In the genomic region with DNA sequence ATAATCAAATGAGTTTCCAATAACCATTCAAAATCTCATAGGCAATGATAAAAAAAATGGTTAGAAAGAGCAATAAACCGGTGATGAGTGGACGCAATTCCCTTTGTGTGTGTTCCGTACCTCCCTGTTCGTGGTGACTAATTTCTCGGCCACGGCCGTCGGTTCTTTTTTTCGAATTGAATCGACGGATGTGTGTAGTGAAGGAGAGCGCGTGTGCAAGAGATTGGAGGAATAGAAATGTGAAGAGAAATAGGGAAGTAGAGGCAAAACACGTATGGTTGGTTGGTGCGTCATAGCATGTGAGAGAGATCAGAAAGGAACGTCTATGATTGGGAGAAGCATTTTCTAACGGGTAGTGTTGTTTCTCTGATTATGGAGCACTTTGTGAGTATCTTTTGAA, we compare ENCODE assay signal across 5 worm cellular contexts.
TF ChIP-seq lines count a peak whose summit lies in the region.

No protein-coding gene starts in this region.

TF ChIP-seq in whole organism, L1 larva, 84 proteins besides CTCF, POLR2A, EP300 and RAD21 (continues in another document):
- no peak for TF ChIP-seq mep-1 (tag; optimal IDR thresholded peaks at IDR 0.05; lab: Kevin White, UChicago)
- no peak for TF ChIP-seq C34B4.2 (tag; optimal IDR thresholded peaks at IDR 0.05; lab: Kevin White, UChicago)
- TF ChIP-seq mdl-1 (tag; optimal IDR thresholded peaks at IDR 0.05; lab: Kevin White, UChicago) = peak in 1 of 2 experiments; percentile 66
- TF ChIP-seq swsn-7 (tag; optimal IDR thresholded peaks at IDR 0.05; lab: Kevin White, UChicago) = peak; percentile 9
- TF ChIP-seq snu-23 (GFP tag; optimal IDR thresholded peaks at IDR 0.05; lab: Kevin White, UChicago) = peak; percentile 50
- TF ChIP-seq nhr-20 (tag; optimal IDR thresholded peaks at IDR 0.05; lab: Kevin White, UChicago) = peak; percentile 21
- no peak for TF ChIP-seq egl-13 (tag; optimal IDR thresholded peaks at IDR 0.05; lab: Kevin White, UChicago)
- TF ChIP-seq dpl-1 (GFP tag; optimal IDR thresholded peaks at IDR 0.05; lab: Kevin White, UChicago) = peak in 2 of 3 experiments; percentile 34 to 60
- TF ChIP-seq egl-27 (tag; optimal IDR thresholded peaks at IDR 0.05; lab: Kevin White, UChicago) = no peak
- TF ChIP-seq lsy-2 (tag; optimal IDR thresholded peaks at IDR 0.05; lab: Kevin White, UChicago) = peak; percentile 17 to 63
- TF ChIP-seq nhr-85 (tag; lab: Kevin White, UChicago) = peak; percentile 59
- TF ChIP-seq lin-15B (tag; optimal IDR thresholded peaks at IDR 0.05; lab: Kevin White, UChicago) = peak; percentile 4
- TF ChIP-seq lin-35 (GFP tag; optimal IDR thresholded peaks at IDR 0.05; lab: Kevin White, UChicago) = peak; percentile 36 to 58
- no peak for TF ChIP-seq alr-1 (tag; optimal IDR thresholded peaks at IDR 0.05; lab: Kevin White, UChicago; ENCODE audit: borderline replicate concordance)
- peak; percentile 37 for TF ChIP-seq fos-1 (tag; optimal IDR thresholded peaks at IDR 0.05; lab: Kevin White, UChicago)
- TF ChIP-seq xbp-1 (tag; optimal IDR thresholded peaks at IDR 0.05; lab: Kevin White, UChicago) = peak; percentile 13
- peak in 1 of 3 experiments; percentile 69 for TF ChIP-seq ceh-82 (tag; optimal IDR thresholded peaks at IDR 0.05; lab: Kevin White, UChicago)

TF ChIP-seq in whole organism, L3 larva, 47 proteins besides CTCF, POLR2A, EP300 and RAD21 (continues in another document):
- TF ChIP-seq ztf-11 (tag; optimal IDR thresholded peaks at IDR 0.05; lab: Kevin White, UChicago) (no peak), nhr-25 (tag; optimal IDR thresholded peaks at IDR 0.05; lab: Kevin White, UChicago) (peak; percentile 26), hmg-11 (tag; optimal IDR thresholded peaks at IDR 0.05; lab: Kevin White, UChicago) (peak; percentile 81), zag-1 (tag; optimal IDR thresholded peaks at IDR 0.05; lab: Kevin White, UChicago) (no peak), aly-2 (tag; optimal IDR thresholded peaks at IDR 0.05; lab: Kevin White, UChicago) (no peak), pha-4 (tag; optimal IDR thresholded peaks at IDR 0.05; lab: Kevin White, UChicago) (peak; percentile 76), lin-15B (tag; optimal IDR thresholded peaks at IDR 0.05; lab: Kevin White, UChicago) (peak; percentile 70), R02D3.7 (tag; optimal IDR thresholded peaks at IDR 0.05; lab: Kevin White, UChicago) (no peak), daf-12 (tag; optimal IDR thresholded peaks at IDR 0.05; lab: Kevin White, UChicago) (no peak), elt-2 (tag; optimal IDR thresholded peaks at IDR 0.05; lab: Kevin White, UChicago) (no peak), ceh-9 (tag; optimal IDR thresholded peaks at IDR 0.05; lab: Kevin White, UChicago) (no peak), snpc-4 (tag; optimal IDR thresholded peaks at IDR 0.05; lab: Kevin White, UChicago) (no peak), nfya-1 (tag; optimal IDR thresholded peaks at IDR 0.05; lab: Kevin White, UChicago; ENCODE audit: insufficient read depth) (peak; percentile 86), nhr-77 (tag; optimal IDR thresholded peaks at IDR 0.05; lab: Kevin White, UChicago) (no peak), ceh-16 (tag; optimal IDR thresholded peaks at IDR 0.05; lab: Kevin White, UChicago) (no peak), fkh-10 (GFP tag; optimal IDR thresholded peaks at IDR 0.05; lab: Kevin White, UChicago) (no peak), nhr-67 (tag; optimal IDR thresholded peaks at IDR 0.05; lab: Kevin White, UChicago) (no peak), nhr-23 (tag; optimal IDR thresholded peaks at IDR 0.05; lab: Kevin White, UChicago) (no peak), elt-3 (tag; optimal IDR thresholded peaks at IDR 0.05; lab: Kevin White, UChicago) (no peak)

TF ChIP-seq in whole organism, early embryonic, 17 proteins besides CTCF, POLR2A, EP300 and RAD21:
- TF ChIP-seq F13C5.2 (tag; optimal IDR thresholded peaks at IDR 0.05; lab: Kevin White, UChicago) (peak; percentile 25), tbx-37 (GFP tag; conservative IDR thresholded peaks at IDR 0.05; lab: Robert Waterston, UW) (peak; percentile 19; the same call in 1 of the 2 replicates), hmbx-1 (tag; optimal IDR thresholded peaks at IDR 0.05; lab: Kevin White, UChicago) (no peak), scrt-1 (GFP tag; IDR thresholded peaks at IDR 0.05; lab: Robert Waterston, UW) (no peak), aly-1 (tag; optimal IDR thresholded peaks at IDR 0.05; lab: Kevin White, UChicago) (no peak), hmg-4 (GFP tag; optimal IDR thresholded peaks at IDR 0.05; lab: Kevin White, UChicago) (peak; percentile 50), ets-7 (tag; optimal IDR thresholded peaks at IDR 0.05; lab: Kevin White, UChicago) (no peak), tbx-11 (GFP tag; IDR thresholded peaks at IDR 0.05; lab: Robert Waterston, UW) (no peak), tra-4 (tag; optimal IDR thresholded peaks at IDR 0.05; lab: Kevin White, UChicago) (no peak), flt-1 (GFP tag; IDR thresholded peaks at IDR 0.05; lab: Robert Waterston, UW) (no peak), pes-1 (GFP tag; IDR thresholded peaks at IDR 0.05; lab: Robert Waterston, UW) (no peak), ceh-13 (GFP tag; optimal IDR thresholded peaks at IDR 0.05; lab: Kevin White, UChicago) (no peak), ama-1 (optimal IDR thresholded peaks at IDR 0.05; lab: Kevin White, UChicago) (no peak), hnd-1 (tag; optimal IDR thresholded peaks at IDR 0.05; lab: Kevin White, UChicago) (no peak), ceh-36 (tag; optimal IDR thresholded peaks at IDR 0.05; lab: Kevin White, UChicago) (no peak), sea-1 (GFP tag; conservative IDR thresholded peaks at IDR 0.05; lab: Robert Waterston, UW) (no peak), B0310.2 (tag; optimal IDR thresholded peaks at IDR 0.05; lab: Kevin White, UChicago) (no peak)
TF ChIP-seq in whole organism, early embryonic: peak in this region for 3.

TF ChIP-seq in whole organism, midembryonic, 9 proteins besides CTCF, POLR2A, EP300 and RAD21:
- TF ChIP-seq tab-1 (GFP tag; IDR thresholded peaks at IDR 0.05; lab: Robert Waterston, UW) (no peak), klf-2 (GFP tag; conservative IDR thresholded peaks at IDR 0.05; lab: Robert Waterston, UW) (no peak), flt-1 (GFP tag; IDR thresholded peaks at IDR 0.05; lab: Robert Waterston, UW) (0 out of 2 replicates have a peak, but pooled peaks have one; percentile 44)

TF ChIP-seq in whole organism, young adult, 124 proteins besides CTCF, POLR2A, EP300 and RAD21:
- TF ChIP-seq hmg-1.2 (GFP tag; IDR thresholded peaks at IDR 0.05; lab: Robert Waterston, UW) = peak; percentile 10; the same call in 1 of the 2 replicates
- TF ChIP-seq K12H6.12 (tag; optimal IDR thresholded peaks at IDR 0.05; lab: Kevin White, UChicago) = peak; percentile 40
- peak; percentile 67 for TF ChIP-seq attf-5 (GFP tag; optimal IDR thresholded peaks at IDR 0.05; lab: Kevin White, UChicago)
- TF ChIP-seq F23B12.7 (tag; optimal IDR thresholded peaks at IDR 0.05; lab: Kevin White, UChicago; ENCODE audit: insufficient read depth) = peak; percentile 41
- no peak for TF ChIP-seq F33H1.4 (GFP tag; IDR thresholded peaks at IDR 0.05; lab: Robert Waterston, UW)
- TF ChIP-seq xnd-1 (tag; optimal IDR thresholded peaks at IDR 0.05; lab: Kevin White, UChicago) = no peak
- TF ChIP-seq snpc-1.1 (tag; optimal IDR thresholded peaks at IDR 0.05; lab: Kevin White, UChicago; ENCODE audit: insufficient read depth) = no peak
- no peak for TF ChIP-seq lin-26 (GFP tag; IDR thresholded peaks at IDR 0.05; lab: Robert Waterston, UW)
- no peak for TF ChIP-seq mel-28 (tag; optimal IDR thresholded peaks at IDR 0.05; lab: Kevin White, UChicago; ENCODE audit: borderline replicate concordance)
- TF ChIP-seq nhr-80 (tag; optimal IDR thresholded peaks at IDR 0.05; lab: Kevin White, UChicago) = peak; percentile 60
